Worm (Caenorhabditis elegans): ENCODE results near the gene F55H2.8.

- TF ChIP-seq tbx-2 (tag; optimal IDR thresholded peaks at IDR 0.05) (no peak), ztf-4 (tag; optimal IDR thresholded peaks at IDR 0.05) (no peak)
Measured at ce11 chrIII:9487454-9487853, 26.2 kb upstream of the F55H2.8 start.

Data from whole organism, L1 larva.